Fruit fly (Drosophila melanogaster): ENCODE results near the gene pzg.

The pzg gene

DNA sequence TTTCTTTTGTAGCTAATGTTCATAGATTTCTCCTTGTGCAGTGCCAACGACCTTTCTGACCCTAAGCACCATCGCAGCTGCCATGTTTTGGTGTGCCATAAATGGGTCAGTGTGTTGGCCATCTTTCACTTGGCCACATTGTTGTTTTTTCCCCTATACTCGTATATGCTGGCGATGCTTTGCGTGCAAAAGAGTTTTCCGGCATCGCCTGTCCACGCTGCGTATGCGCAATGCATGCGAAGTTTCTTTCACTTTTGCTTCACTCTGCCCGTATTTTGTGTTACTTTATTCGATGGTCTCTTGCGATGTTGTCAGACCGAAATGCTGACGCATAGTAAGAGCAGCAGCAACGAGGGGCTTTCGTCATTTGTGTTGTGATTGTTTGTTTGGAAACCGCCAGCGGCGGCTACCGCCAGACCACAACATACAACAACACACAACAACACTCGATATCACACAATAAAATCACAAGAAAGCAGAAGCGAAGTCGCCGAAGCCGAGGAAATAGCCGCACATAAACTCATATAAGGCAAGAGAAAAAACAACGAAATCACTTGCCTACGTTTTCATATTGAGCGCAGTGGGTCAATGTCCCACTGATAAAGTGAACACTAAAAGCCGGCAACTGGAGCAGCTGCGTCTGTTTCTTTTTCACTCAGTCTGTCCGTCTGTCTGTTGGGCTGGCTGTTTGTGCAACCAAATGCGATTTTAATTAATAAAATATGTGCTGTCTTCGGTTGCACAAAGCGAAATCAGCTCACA is 24.3 kb upstream of the pzg start (continued):
- TF ChIP-seq CG17829 (tag; optimal IDR thresholded peaks at IDR 0.05) (no peak), Dbx (GFP tag; IDR thresholded peaks at IDR 0.05) (no peak), CG34376 (GFP tag; optimal IDR thresholded peaks at IDR 0.05) (no peak), Sox100B (GFP tag; optimal IDR thresholded peaks at IDR 0.05) (no peak), Aef1 (GFP tag; IDR thresholded peaks at IDR 0.05) (no peak), so (GFP tag; IDR thresholded peaks at IDR 0.05) (0 out of 3 replicates have a peak, but pooled peaks have one; percentile 6), CG10543 (GFP tag; optimal IDR thresholded peaks at IDR 0.05) (peak; percentile 28), gsb-n (tag; optimal IDR thresholded peaks at IDR 0.05) (no peak), mam (GFP tag; optimal IDR thresholded peaks at IDR 0.05) (no peak), dati (GFP tag; IDR thresholded peaks at IDR 0.05) (no peak), D19B (GFP tag; optimal IDR thresholded peaks at IDR 0.05) (no peak), aop (GFP tag; IDR thresholded peaks at IDR 0.05) (no peak), maf-S (GFP tag; optimal IDR thresholded peaks at IDR 0.05) (no peak), sens-2 (GFP tag; IDR thresholded peaks at IDR 0.05) (0 out of 2 replicates have a peak, but pooled peaks have one; percentile 23), CG2712 (tag; optimal IDR thresholded peaks at IDR 0.05) (no peak), kay (GFP tag; optimal IDR thresholded peaks at IDR 0.05) (no peak), Hand (GFP tag; optimal IDR thresholded peaks at IDR 0.05) (no peak), sima (GFP tag; optimal IDR thresholded peaks at IDR 0.05) (no peak), D (optimal IDR thresholded peaks at IDR 0.05) (no peak), D (GFP tag; optimal IDR thresholded peaks at IDR 0.05) (no peak), bcd (GFP tag; optimal IDR thresholded peaks at IDR 0.05) (no peak), CG11085 (GFP tag; IDR thresholded peaks at IDR 0.05) (no peak), tx (GFP tag; optimal IDR thresholded peaks at IDR 0.05) (no peak), Taf1 (GFP tag; IDR thresholded peaks at IDR 0.05) (no peak), ash1 (GFP tag; optimal IDR thresholded peaks at IDR 0.05) (no peak), emc (GFP tag; optimal IDR thresholded peaks at IDR 0.05) (no peak), CG12219 (GFP tag; optimal IDR thresholded peaks at IDR 0.05) (no peak), H2.0 (GFP tag; IDR thresholded peaks at IDR 0.05) (no peak), CG4328 (GFP tag; optimal IDR thresholded peaks at IDR 0.05) (no peak), stwl (tag; optimal IDR thresholded peaks at IDR 0.05) (no peak), Hmx (GFP tag; optimal IDR thresholded peaks at IDR 0.05) (no peak), grau (tag; optimal IDR thresholded peaks at IDR 0.05) (no peak), btn (GFP tag; optimal IDR thresholded peaks at IDR 0.05) (no peak), CG2129 (GFP tag; IDR thresholded peaks at IDR 0.05; ENCODE audit: partially characterized antibody) (no peak), NC2α (GFP tag; optimal IDR thresholded peaks at IDR 0.05) (no peak), CG13894 (tag; optimal IDR thresholded peaks at IDR 0.05) (no peak), Adf1 (GFP tag; IDR thresholded peaks at IDR 0.05) (peak; percentile 23; the same call in 1 of the 2 replicates), lab (GFP tag; optimal IDR thresholded peaks at IDR 0.05) (no peak), mirr (GFP tag; optimal IDR thresholded peaks at IDR 0.05) (no peak), Mad (GFP tag; optimal IDR thresholded peaks at IDR 0.05) (no peak), Sin3A (optimal IDR thresholded peaks at IDR 0.05) (no peak), usp (GFP tag; optimal IDR thresholded peaks at IDR 0.05) (no peak), CG17186 (GFP tag; optimal IDR thresholded peaks at IDR 0.05) (no peak), CG6175 (GFP tag; IDR thresholded peaks at IDR 0.05) (no peak), CG12744 (GFP tag; optimal IDR thresholded peaks at IDR 0.05) (no peak), run (tag; optimal IDR thresholded peaks at IDR 0.05) (peak; percentile 61), CG9437 (GFP tag; optimal IDR thresholded peaks at IDR 0.05) (no peak), CG32532 (GFP tag; IDR thresholded peaks at IDR 0.05) (no peak), HLH4C (GFP tag; IDR thresholded peaks at IDR 0.05; ENCODE audit: partially characterized antibody) (no peak), CG13424 (tag; optimal IDR thresholded peaks at IDR 0.05) (no peak), CG17568 (GFP tag; optimal IDR thresholded peaks at IDR 0.05) (no peak)

All from whole organism, embryonic.